Worm (Caenorhabditis elegans) whole organism, L4/young adult: Measurements from ENCODE around the gene F47G3.1.

Experiments
- W03F9.2 ChIP-seq: fragments of 150-350 bp; optimal IDR thresholded peaks from 2 replicates; lab custom pipeline; 2014; ENCODE audit warnings: missing biosample characterization, missing genetic modification characterization
- him-1 ChIP-seq: sonication (generic microtip); optimal IDR thresholded peaks from 2 replicates; lab custom pipeline; 2016; ENCODE audit warnings: missing genotype, missing genetic modification reagents, missing genetic modification characterization, missing compliant biosample characterization

DNA sequence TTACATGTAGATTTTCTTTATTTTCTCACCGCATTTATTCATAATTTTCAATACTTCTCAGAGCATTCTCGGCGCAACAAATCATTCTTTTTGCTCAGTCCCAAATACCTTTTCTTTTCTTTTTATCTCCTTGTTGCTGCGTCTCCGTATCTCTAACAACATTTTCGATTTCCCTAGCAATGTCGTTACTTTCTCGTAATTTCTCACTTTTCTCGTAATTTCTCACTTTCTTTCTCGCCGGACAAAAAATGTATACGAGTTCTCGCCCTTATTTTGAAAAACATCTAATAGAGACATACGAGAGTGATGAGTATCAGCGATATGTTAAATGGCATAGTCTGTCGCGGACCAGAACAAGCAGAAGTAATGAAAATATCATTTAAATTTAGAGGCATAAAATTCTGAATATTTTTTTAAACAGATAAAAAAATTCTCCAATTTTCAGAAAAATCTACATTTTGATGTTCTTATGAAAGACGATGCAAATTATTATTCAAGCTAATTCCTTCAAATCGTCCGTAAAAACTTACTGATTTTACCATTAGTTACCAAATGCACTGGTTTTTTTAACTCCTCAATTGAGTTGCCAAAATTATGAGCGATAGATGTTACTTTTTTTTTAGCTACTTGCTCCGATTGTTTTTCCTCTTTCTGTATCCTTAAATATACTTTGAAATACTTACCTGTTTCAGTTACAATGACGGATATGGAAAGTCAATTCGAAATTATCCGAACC lies 10.1 kb upstream of the F47G3.1 start, which contains the start of gene F47G3.3:
- no peak for TF ChIP-seq him-1 (tag; lab: Kevin White, UChicago)
- no peak for TF ChIP-seq W03F9.2 (tag; lab: Kevin White, UChicago)
